Fruit fly (Drosophila melanogaster): Measurements from ENCODE around the gene Cubn.

Gene Cubn

dm6 chrX:9579918-9580521 is 8.9 kb upstream of the Cubn start, which contains the start of gene LPCAT (continued):
- TF ChIP-seq Ets21C (GFP tag; optimal IDR thresholded peaks at IDR 0.05) = peak; percentile 41
- TF ChIP-seq svp (GFP tag) = peak; percentile 82
- peak; percentile 30; the same call in 1 of the 2 replicates for TF ChIP-seq CG11294 (GFP tag; IDR thresholded peaks at IDR 0.05)
- TF ChIP-seq salr (GFP tag; optimal IDR thresholded peaks at IDR 0.05) = peak in 1 of 2 experiments; percentile 0
- TF ChIP-seq CG3032 (tag; optimal IDR thresholded peaks at IDR 0.05) = peak; percentile 39
- TF ChIP-seq cyc (GFP tag; optimal IDR thresholded peaks at IDR 0.05) = peak; percentile 86
- TF ChIP-seq Hr4 (GFP tag; optimal IDR thresholded peaks at IDR 0.05) = peak; percentile 53
- peak; percentile 61 for TF ChIP-seq CG3919 (GFP tag; optimal IDR thresholded peaks at IDR 0.05)
- no peak for TF ChIP-seq fd85E (GFP tag; optimal IDR thresholded peaks at IDR 0.05)

dm6 chrX:9578696-9579509 is 7.8 kb upstream of the Cubn start:
- TF ChIP-seq Hr4 (GFP tag; optimal IDR thresholded peaks at IDR 0.05) = peak; percentile 97
- peak; percentile 99 for TF ChIP-seq CG3032 (tag; optimal IDR thresholded peaks at IDR 0.05)
- TF ChIP-seq spab (GFP tag; optimal IDR thresholded peaks at IDR 0.05) = peak; percentile 98
- TF ChIP-seq cyc (GFP tag; optimal IDR thresholded peaks at IDR 0.05) = peak; percentile 100
- peak; percentile 99 for TF ChIP-seq net (GFP tag; optimal IDR thresholded peaks at IDR 0.05)
- peak; percentile 96 for TF ChIP-seq fd85E (GFP tag; optimal IDR thresholded peaks at IDR 0.05)
- TF ChIP-seq CG6163 (GFP tag; IDR thresholded peaks at IDR 0.05) = peak; percentile 99
- TF ChIP-seq CG6854 (GFP tag; optimal IDR thresholded peaks at IDR 0.05) = peak; percentile 99
- TF ChIP-seq svp (GFP tag) = peak; percentile 100
- peak; percentile 99 for TF ChIP-seq CG10631 (GFP tag; optimal IDR thresholded peaks at IDR 0.05)
- peak; percentile 98 for TF ChIP-seq CG8119 (GFP tag; IDR thresholded peaks at IDR 0.05)
- TF ChIP-seq CG32006 (GFP tag; optimal IDR thresholded peaks at IDR 0.05) = peak; percentile 99
- TF ChIP-seq CG31627 (GFP tag; optimal IDR thresholded peaks at IDR 0.05) = peak; percentile 100
- peak; percentile 99 for TF ChIP-seq Smox (GFP tag; optimal IDR thresholded peaks at IDR 0.05)
- TF ChIP-seq CG15336 (GFP tag; IDR thresholded peaks at IDR 0.05) = peak; percentile 98
- TF ChIP-seq Gug (GFP tag; IDR thresholded peaks at IDR 0.05) = peak; percentile 98
- peak; percentile 100 for TF ChIP-seq Hr39 (GFP tag; optimal IDR thresholded peaks at IDR 0.05)
- peak; percentile 97 for TF ChIP-seq CG16779 (tag; optimal IDR thresholded peaks at IDR 0.05)
- peak; percentile 83 for TF ChIP-seq Hr38 (GFP tag; optimal IDR thresholded peaks at IDR 0.05)
- peak; percentile 100 for TF ChIP-seq lz (GFP tag; optimal IDR thresholded peaks at IDR 0.05)
- TF ChIP-seq CG3919 (GFP tag; optimal IDR thresholded peaks at IDR 0.05) = peak; percentile 99
- peak; percentile 97 for TF ChIP-seq CG11294 (GFP tag; IDR thresholded peaks at IDR 0.05)
- TF ChIP-seq Ets21C (GFP tag; optimal IDR thresholded peaks at IDR 0.05) = peak; percentile 99
- peak; percentile 99 for TF ChIP-seq CG8319 (GFP tag; optimal IDR thresholded peaks at IDR 0.05)
- TF ChIP-seq eg (GFP tag; IDR thresholded peaks at IDR 0.05) = peak; percentile 99
- peak; percentile 98 for TF ChIP-seq CG11762 (GFP tag; optimal IDR thresholded peaks at IDR 0.05; ENCODE audit: insufficient read depth)
- TF ChIP-seq CG4318 (GFP tag; optimal IDR thresholded peaks at IDR 0.05) = peak; percentile 99
- TF ChIP-seq esn (GFP tag; optimal IDR thresholded peaks at IDR 0.05) = peak; percentile 100
- peak; percentile 98 for TF ChIP-seq fd59A (GFP tag; optimal IDR thresholded peaks at IDR 0.05)
- peak; percentile 100 for TF ChIP-seq pdm3 (GFP tag; optimal IDR thresholded peaks at IDR 0.05)
- peak; percentile 99 for TF ChIP-seq Lpt (GFP tag; optimal IDR thresholded peaks at IDR 0.05)
- peak; percentile 100 for TF ChIP-seq topi (GFP tag; optimal IDR thresholded peaks at IDR 0.05)
- TF ChIP-seq dsx (GFP tag; optimal IDR thresholded peaks at IDR 0.05; ENCODE audit: poor library complexity, severe bottlenecking) = peak; percentile 97
- peak; percentile 98 for TF ChIP-seq Blimp-1 (GFP tag; optimal IDR thresholded peaks at IDR 0.05)
- peak; percentile 98 for TF ChIP-seq CG6808 (GFP tag; optimal IDR thresholded peaks at IDR 0.05)
- TF ChIP-seq Eip78C (GFP tag) = peak; percentile 100
- TF ChIP-seq achi (GFP tag; optimal IDR thresholded peaks at IDR 0.05) = peak; percentile 98
- peak; percentile 99 for TF ChIP-seq CG11902 (GFP tag; optimal IDR thresholded peaks at IDR 0.05)
- peak; percentile 98 for TF ChIP-seq ss (GFP tag; optimal IDR thresholded peaks at IDR 0.05)
- peak; percentile 98 for TF ChIP-seq Ets96B (tag; optimal IDR thresholded peaks at IDR 0.05)
- TF ChIP-seq Sox15 (GFP tag; optimal IDR thresholded peaks at IDR 0.05) = peak; percentile 99
- peak; percentile 98 to 99 for TF ChIP-seq salr (GFP tag; optimal IDR thresholded peaks at IDR 0.05)
- peak; percentile 99 for TF ChIP-seq vri (GFP tag; optimal IDR thresholded peaks at IDR 0.05)
- peak; percentile 76 for TF ChIP-seq fkh (GFP tag; optimal IDR thresholded peaks at IDR 0.05)
- peak; percentile 99 for TF ChIP-seq CG7368 (GFP tag; optimal IDR thresholded peaks at IDR 0.05)
